Worm (Caenorhabditis elegans): ENCODE results near the gene pepm-1.

DNA sequence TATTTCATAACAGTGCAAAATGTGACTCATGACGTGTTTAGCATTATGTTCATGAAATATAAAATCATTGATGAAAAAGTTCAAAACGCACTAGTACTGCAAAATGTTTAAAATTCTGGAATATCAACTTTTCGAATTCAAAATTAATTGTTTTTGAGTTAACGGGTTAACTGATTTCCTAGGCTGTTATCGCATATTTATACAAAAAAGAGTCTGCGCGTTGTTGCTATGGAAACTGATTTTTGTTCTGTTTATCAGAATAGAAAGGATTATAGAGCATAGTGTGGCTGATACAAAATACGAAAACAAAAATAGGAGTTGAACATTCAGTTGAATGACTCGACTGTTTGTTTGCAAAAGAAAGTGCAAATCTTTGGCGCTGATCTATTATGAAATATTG, 11.3 kb upstream of the pepm-1 start:
- TF ChIP-seq ces-1 (GFP tag; optimal IDR thresholded peaks at IDR 0.05), result no peak
- TF ChIP-seq ztf-11 (tag; optimal IDR thresholded peaks at IDR 0.05), result no peak
- TF ChIP-seq mep-1 (tag; optimal IDR thresholded peaks at IDR 0.05), result no peak
- TF ChIP-seq lsy-2 (tag; optimal IDR thresholded peaks at IDR 0.05), result no peak
- no peak for TF ChIP-seq nhr-237 (tag; optimal IDR thresholded peaks at IDR 0.05)
- TF ChIP-seq unc-62 (GFP tag; optimal IDR thresholded peaks at IDR 0.05), result no peak
- no peak for TF ChIP-seq nhr-28 (tag; optimal IDR thresholded peaks at IDR 0.05)
- TF ChIP-seq nhr-12 (tag; optimal IDR thresholded peaks at IDR 0.05), result no peak
- no peak for TF ChIP-seq blmp-1 (tag; optimal IDR thresholded peaks at IDR 0.05)
- no peak for TF ChIP-seq pha-4 (tag; optimal IDR thresholded peaks at IDR 0.05)
- no peak for TF ChIP-seq cnd-1 (tag; optimal IDR thresholded peaks at IDR 0.05)
- no peak for TF ChIP-seq snpc-4 (tag; optimal IDR thresholded peaks at IDR 0.05)
- TF ChIP-seq nhr-2 (tag; optimal IDR thresholded peaks at IDR 0.05), result no peak

All from whole organism, mixed stage, embryonic.